Worm (Caenorhabditis elegans) whole organism, L4/young adult: ENCODE results near the gene adh-1.
A peak's percentile ranks its signal among the peaks of the same experiment; 100 is the strongest.

Experiments used
- W03F9.2 ChIP-seq: fragments of 150-350 bp; optimal IDR thresholded peaks from 2 replicates; lab custom pipeline; 2014; ENCODE audit warnings: missing biosample characterization, missing genetic modification characterization
- dao-5 ChIP-seq: sonication (generic microtip); optimal IDR thresholded peaks from 2 replicates; lab custom pipeline; 2016; ENCODE audit warnings: missing genotype, missing genetic modification characterization, moderate library complexity, missing compliant biosample characterization
- him-1 ChIP-seq: sonication (generic microtip); optimal IDR thresholded peaks from 2 replicates; lab custom pipeline; 2016; ENCODE audit warnings: missing genotype, missing genetic modification reagents, missing genetic modification characterization, missing compliant biosample characterization

Gene adh-1

DNA sequence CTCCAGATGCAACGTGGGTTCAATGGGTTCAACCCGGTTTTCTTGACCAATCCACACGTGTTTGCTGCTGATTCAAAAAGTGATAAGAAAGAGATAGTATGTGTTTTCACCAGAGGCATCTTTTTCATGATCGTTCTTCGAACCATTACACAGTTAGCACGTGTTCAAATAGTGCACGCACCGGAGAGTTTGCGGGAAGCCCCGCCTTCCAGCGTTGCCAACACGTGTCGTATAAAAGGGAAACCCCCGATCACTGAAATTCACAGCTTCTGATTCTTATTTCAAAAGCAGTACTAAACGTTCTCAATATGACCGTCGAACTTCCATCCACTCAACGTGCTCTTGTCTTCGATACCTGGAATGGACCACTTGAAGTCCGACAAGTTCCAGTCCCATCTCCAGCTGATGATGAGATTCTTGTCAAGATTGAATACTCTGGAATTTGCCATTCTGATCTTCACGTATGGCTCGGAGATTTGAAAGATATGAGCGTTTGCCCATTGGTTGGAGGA lies at the start of gene adh-1:
adh-1 (plus strand) TSS at position 261 of the 512 bp plus-strand sequence.
- TF ChIP-seq dao-5 (tag; lab: Kevin White, UChicago) (no peak), him-1 (tag; lab: Kevin White, UChicago) (no peak), W03F9.2 (tag; lab: Kevin White, UChicago) (no peak)

DNA sequence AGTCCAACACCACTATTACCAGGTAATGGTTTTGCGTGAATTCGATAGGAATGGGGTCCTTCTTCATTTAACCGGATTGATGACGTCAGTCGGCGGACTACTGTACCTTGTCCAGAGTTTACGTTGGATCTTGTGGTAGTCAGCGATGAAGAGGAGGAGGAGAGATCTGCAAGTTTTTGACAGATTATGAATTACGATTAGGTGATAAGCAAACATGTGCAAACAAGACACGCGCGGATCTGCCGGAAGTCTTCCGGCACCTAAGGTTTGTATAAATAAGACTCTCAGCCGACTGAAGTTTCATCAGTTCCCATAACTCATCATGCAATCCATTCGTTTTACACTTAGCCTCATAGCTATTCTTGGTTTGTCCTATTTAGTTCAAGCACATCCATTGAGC lies 48.8 kb upstream of the adh-1 start, which contains the start of gene idpb-5:
idpb-5 (plus strand) TSS at position 301 of the 400 bp plus-strand sequence.
- no peak for TF ChIP-seq dao-5 (tag; lab: Kevin White, UChicago)
- no peak for TF ChIP-seq W03F9.2 (tag; lab: Kevin White, UChicago)
- no peak for TF ChIP-seq him-1 (tag; lab: Kevin White, UChicago)

DNA sequence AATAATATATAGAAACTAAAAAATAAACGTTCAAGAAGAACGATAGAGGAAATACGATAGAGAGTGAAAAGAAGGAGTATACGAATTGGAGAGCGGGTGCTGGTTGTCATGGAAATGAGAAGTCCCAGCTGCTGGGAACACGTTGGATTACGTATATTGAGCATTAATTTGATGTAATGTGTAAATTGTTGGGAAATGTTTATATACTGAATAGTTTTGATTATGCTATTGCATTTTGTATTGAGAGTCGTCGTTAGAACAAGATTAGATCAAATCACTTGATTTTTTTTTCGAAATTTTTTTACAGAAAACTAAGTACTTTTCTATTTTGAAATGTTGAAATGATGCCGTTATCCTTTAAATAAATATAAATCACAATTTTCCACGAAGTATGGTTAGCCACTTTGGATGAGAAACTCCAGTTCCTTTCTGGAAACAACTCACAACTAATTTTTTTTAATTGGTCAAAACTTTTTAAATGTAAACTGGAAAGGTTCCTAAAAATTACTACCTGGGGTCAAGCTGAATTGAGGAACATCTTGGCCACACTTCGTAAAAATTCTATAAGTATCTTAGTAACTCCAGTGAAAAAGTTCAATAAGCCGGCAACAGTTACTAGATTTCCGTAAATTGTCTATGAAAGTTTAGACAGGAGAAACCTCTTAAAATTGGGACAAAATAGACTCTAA lies 44.2 kb upstream of the adh-1 start, which contains the start of gene nphp-4:
nphp-4 (minus strand) TSS at position 51 of the 689 bp plus-strand sequence.
- no peak for TF ChIP-seq W03F9.2 (tag; lab: Kevin White, UChicago)

DNA sequence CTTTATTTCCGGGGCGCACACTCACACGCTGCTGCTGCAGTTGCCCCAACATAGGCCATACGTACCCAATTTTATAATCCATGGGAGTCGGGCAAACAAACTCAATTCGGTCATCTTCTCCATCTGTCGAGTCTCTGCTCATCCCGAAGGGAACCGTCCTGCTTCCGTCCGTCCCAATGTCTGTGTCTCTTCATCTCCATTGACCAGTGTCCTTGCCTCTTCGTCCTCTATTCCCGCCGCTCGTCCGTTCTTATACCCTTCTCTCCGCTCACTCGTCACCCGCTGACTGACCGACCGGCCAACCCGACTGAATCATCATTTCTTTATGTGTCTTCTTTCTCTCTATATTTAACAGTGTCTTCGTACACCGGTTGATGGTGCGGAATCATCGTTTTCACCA lies 43.2 kb upstream of the adh-1 start:
- TF ChIP-seq him-1 (tag; lab: Kevin White, UChicago): peak; percentile 42
- no peak for TF ChIP-seq W03F9.2 (tag; lab: Kevin White, UChicago)
- TF ChIP-seq dao-5 (tag; lab: Kevin White, UChicago): no peak

DNA sequence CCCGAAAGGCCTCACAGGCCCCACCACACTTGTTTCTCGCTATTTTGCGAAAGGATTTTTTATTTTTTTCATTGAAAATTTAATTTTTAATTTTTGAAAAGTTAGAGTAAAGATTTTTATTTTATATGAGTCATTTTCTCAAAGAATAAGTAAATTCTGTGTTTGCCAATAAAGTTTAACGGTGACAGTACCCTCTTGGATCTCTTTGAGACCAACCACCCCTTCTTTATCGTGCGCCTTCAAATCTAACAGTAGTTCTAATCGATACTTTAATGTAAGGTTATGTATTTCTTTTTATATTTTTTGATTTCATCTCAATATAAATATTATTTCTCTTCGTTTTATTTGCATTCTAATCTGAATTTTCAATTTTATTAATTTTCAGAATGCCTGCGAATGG lies 42.6 kb upstream of the adh-1 start, which contains the start of gene hmp-1:
hmp-1 (plus strand) TSS at position 380 of the 400 bp plus-strand sequence.
- TF ChIP-seq dao-5 (tag; lab: Kevin White, UChicago) (no peak), W03F9.2 (tag; lab: Kevin White, UChicago) (no peak)

DNA sequence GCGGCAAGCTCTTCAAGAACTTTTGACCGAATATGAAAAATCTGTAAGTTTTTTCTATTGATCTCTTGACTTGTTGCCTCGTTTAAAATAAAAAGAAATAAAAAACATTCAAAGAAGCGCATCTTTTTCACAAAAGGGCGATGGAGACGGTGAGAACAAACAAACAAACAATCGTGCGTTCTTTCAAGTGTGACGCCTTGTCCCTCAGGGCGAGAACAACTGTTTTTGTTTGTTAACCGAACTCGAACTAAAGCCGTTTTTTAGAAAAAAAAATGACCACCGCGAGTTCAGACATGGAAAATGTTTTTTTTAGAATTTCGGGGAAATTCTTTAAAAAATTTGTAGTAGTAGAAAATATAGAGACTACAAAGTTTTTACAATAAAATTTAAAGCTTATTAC lies 41.1 kb upstream of the adh-1 start:
- no peak for TF ChIP-seq him-1 (tag; lab: Kevin White, UChicago)
- TF ChIP-seq W03F9.2 (tag; lab: Kevin White, UChicago): no peak
- no peak for TF ChIP-seq dao-5 (tag; lab: Kevin White, UChicago)

DNA sequence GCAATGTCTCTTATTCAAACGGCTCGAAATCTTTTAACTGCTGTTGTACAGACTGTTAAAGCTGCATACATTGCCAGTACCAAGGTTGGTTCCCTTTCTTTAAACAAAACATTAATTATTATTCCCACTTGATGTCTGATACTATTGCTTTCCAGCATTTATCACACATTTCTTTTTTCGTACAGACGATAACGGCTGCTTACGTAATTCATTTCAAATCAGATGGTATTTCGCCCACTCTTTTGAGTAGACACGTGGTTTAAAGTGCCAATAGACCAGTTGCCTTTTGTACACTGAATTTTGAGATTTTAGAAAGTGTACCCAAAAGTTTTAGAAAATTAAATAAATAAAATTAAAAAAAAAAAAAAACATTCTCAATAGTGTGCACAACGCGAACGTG lies 38.6 kb upstream of the adh-1 start:
- no peak for TF ChIP-seq W03F9.2 (tag; lab: Kevin White, UChicago)
- no peak for TF ChIP-seq him-1 (tag; lab: Kevin White, UChicago)
- TF ChIP-seq dao-5 (tag; lab: Kevin White, UChicago): no peak

DNA sequence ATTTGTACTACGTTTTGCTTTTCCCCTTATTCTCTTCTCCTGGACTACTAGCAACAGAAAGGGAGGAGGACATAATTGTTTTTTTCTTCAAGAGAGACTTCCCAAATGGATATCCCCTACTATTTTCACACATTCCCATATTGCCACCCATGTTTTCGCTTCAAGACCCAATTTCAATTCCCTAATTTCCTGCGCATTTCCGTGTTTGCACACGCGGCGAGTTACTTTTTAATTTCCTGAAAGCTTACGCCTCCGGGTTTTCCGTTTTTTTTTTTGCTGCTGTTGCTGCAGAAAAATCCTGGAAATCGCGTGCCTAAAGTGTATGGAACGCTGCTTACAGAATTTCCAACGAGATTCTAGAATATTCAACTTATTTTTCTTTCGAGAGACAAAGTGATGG lies 35.7 kb upstream of the adh-1 start:
- TF ChIP-seq dao-5 (tag; lab: Kevin White, UChicago): no peak
- TF ChIP-seq him-1 (tag; lab: Kevin White, UChicago): no peak
- no peak for TF ChIP-seq W03F9.2 (tag; lab: Kevin White, UChicago)

DNA sequence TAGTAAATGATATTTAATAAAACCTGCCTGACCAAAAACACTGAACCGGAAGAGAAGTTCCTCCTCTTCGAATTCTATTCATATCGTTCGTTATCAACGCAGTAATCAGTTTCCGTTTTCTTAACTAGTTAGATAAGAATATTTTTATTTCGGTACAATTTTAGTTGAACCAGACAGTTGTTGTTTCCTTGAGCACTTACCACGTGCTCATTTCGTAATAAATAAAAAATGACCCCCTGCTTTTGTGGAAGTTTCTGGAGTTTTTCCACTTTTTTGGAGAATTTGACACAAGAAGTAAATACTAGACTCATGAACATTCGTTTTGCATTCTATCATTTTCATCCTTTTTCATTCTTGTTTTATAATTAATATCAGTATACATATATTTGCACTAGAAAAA lies 34.3 kb upstream of the adh-1 start:
- no peak for TF ChIP-seq dao-5 (tag; lab: Kevin White, UChicago)
- no peak for TF ChIP-seq him-1 (tag; lab: Kevin White, UChicago)
- no peak for TF ChIP-seq W03F9.2 (tag; lab: Kevin White, UChicago)

DNA sequence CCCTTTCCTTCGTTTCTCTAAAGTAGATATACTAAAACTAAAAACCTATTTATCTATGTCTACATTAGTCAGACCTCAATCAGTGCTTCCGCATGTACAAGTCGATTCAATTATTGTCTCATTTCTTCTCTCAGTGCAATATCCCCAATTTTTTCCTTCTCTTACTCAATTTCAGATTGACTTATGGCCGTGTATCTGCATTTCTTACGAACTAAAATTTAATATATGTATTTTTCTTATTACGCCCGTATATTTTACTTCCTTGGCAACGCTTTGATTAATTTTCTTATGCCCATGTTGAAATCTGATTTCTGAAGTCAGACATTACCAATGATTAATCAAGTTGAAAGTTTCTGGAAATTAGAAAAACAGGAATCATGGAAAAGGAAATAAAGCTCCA lies 33.1 kb upstream of the adh-1 start:
- no peak for TF ChIP-seq him-1 (tag; lab: Kevin White, UChicago)
- no peak for TF ChIP-seq dao-5 (tag; lab: Kevin White, UChicago)

DNA sequence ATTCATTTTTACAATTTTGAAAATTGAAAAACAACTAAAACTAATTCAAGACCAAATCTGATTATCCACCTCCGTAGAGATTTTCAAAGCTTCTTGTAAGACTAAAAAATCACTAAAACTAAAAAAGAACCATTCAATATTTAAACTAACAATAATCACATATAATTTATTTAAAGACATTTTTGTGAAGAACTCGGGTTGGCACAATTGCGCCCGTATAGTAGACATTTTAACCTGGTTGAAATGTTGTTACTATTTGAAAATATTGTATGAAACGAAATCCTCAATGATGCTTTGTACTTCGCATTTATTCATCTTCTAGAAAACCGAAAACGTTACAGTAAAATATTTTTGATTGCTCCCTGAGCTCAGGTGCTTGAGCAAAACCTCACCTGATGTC lies 32.0 kb upstream of the adh-1 start:
- TF ChIP-seq him-1 (tag; lab: Kevin White, UChicago) (no peak), W03F9.2 (tag; lab: Kevin White, UChicago) (no peak), dao-5 (tag; lab: Kevin White, UChicago) (no peak)

DNA sequence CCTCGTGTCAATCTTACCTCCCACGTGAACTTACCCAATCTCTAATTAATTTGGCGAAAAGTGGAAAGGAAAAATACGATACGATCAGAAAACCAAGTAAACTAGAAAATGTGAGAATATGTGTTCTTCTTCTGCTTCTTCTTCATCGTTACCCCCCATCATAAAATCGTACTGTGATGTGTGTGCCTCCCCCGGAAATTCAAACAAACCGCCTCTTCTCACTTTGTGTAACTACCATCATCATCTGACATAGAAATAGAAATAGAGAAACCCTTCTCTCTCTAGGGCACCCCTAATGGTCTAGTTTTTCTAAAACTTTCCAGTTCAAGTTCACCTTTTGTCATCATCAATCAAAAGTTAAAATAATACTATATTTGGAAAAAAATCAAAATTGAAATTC lies 30.3 kb upstream of the adh-1 start:
- TF ChIP-seq dao-5 (tag; lab: Kevin White, UChicago): no peak
- TF ChIP-seq W03F9.2 (tag; lab: Kevin White, UChicago): no peak
- no peak for TF ChIP-seq him-1 (tag; lab: Kevin White, UChicago)

DNA sequence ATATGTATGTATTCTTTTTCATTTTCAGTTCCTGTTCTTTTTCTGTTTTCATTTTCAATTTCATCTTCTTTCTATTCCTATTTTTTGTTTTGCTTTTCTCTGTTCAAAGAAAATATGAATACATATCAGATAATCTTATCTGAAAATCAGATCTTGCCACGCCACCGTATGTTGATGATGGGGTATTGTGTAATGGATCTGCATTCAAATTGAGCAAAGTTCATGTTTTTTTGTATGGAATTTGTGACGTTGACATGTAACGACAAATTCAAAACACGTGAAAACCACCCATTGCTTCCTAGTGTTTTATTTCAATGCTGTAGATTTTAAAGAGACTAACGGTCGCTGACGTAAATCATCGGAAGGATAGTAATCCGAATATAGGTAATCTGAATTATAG lies 29.7 kb upstream of the adh-1 start:
- TF ChIP-seq W03F9.2 (tag; lab: Kevin White, UChicago) (no peak), dao-5 (tag; lab: Kevin White, UChicago) (no peak), him-1 (tag; lab: Kevin White, UChicago) (no peak)
